Worm (Caenorhabditis elegans) whole organism, early embryonic: Measurements from ENCODE around the gene lpl-1.

ENCODE experiments used
- F13C5.2 ChIP-seq: sonication (generic microtip); optimal IDR thresholded peaks from 2 replicates; lab custom pipeline; 2017; ENCODE audit warnings: mild to moderate bottlenecking, missing genetic modification characterization, inconsistent platforms, missing compliant biosample characterization
- aly-1 ChIP-seq: sonication (generic microtip); optimal IDR thresholded peaks from 2 replicates; lab custom pipeline; 2016; ENCODE audit warnings: missing genetic modification characterization, missing compliant biosample characterization
- ama-1 ChIP-seq: fragments of 150-350 bp; optimal IDR thresholded peaks from 2 replicates; lab custom pipeline; 2014
- ceh-13 ChIP-seq: fragments of 200-800 bp; sonication (Bioruptor generic); optimal IDR thresholded peaks from 2 replicates; lab custom pipeline; 2018; ENCODE audit warnings: mild to moderate bottlenecking, missing genetic modification characterization, missing compliant biosample characterization
- ceh-36 ChIP-seq: sonication (generic microtip); optimal IDR thresholded peaks from 2 replicates; lab custom pipeline; 2016; ENCODE audit warnings: missing genetic modification characterization, inconsistent platforms, missing compliant biosample characterization
- ets-7 ChIP-seq: sonication (generic microtip); optimal IDR thresholded peaks from 2 replicates; lab custom pipeline; 2016; ENCODE audit warnings: missing genotype, missing genetic modification characterization, missing compliant biosample characterization
- flt-1 ChIP-seq: fragments of 200-800 bp; sonication (Bioruptor generic); IDR thresholded peaks from 2 replicates; pipeline ENCODE4 v1.3.6; 2022; ENCODE audit warnings: missing genetic modification characterization, missing compliant biosample characterization
- hmbx-1 ChIP-seq: sonication (generic microtip); optimal IDR thresholded peaks from 2 replicates; lab custom pipeline; 2016; ENCODE audit warnings: mild to moderate bottlenecking, missing genetic modification characterization, missing compliant biosample characterization
- hnd-1 ChIP-seq: sonication (generic microtip); optimal IDR thresholded peaks from 2 replicates; lab custom pipeline; 2016; ENCODE audit warnings: missing genetic modification characterization, missing compliant biosample characterization
- scrt-1 ChIP-seq: fragments of 200-800 bp; sonication (Bioruptor generic); IDR thresholded peaks from 2 replicates; pipeline ENCODE4 v1.3.6; 2022; ENCODE audit warnings: missing genetic modification characterization, missing compliant biosample characterization
- sea-1 ChIP-seq: fragments of 200-800 bp; sonication (Bioruptor generic); conservative IDR thresholded peaks from 2 replicates; pipeline ENCODE4 v1.3.6; 2022; ENCODE audit warnings: missing genetic modification characterization, missing compliant biosample characterization
- tbx-11 ChIP-seq: fragments of 200-800 bp; sonication (Bioruptor generic); IDR thresholded peaks from 2 replicates; pipeline ENCODE4 v1.3.6; 2022; ENCODE audit warnings: missing genetic modification characterization, missing compliant biosample characterization
- tbx-37 ChIP-seq: fragments of 200-800 bp; sonication (Bioruptor generic); conservative IDR thresholded peaks from 2 replicates; pipeline ENCODE4 v1.3.6; 2022; ENCODE audit warnings: missing genetic modification reagents, missing genetic modification characterization, missing compliant biosample characterization
- tra-4 ChIP-seq: sonication (generic microtip); optimal IDR thresholded peaks from 2 replicates; lab custom pipeline; 2017; ENCODE audit warnings: missing genetic modification characterization, missing compliant biosample characterization

DNA sequence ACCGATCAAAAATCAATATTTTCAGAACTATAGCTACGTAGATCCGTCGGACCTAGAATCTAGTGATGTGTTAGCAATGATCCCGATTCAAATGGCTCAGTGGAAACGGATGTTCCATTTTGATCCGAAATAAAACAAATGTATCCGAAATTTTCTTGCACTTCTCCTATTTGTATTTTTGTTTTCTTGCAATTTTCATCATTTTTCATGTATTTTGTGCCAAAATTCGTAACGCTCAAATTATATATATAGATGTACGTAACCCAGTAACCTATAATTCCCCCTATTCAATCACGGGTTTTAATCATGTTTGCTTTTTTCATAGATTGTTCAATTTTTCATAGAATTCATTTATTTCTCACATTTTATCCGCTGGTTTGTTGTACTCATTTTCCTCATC lies 5.1 kb upstream of the lpl-1 start, which contains the start of gene gldi-10:
- no peak for TF ChIP-seq hnd-1 (tag; lab: Kevin White, UChicago)
- TF ChIP-seq ceh-13 (GFP tag; lab: Kevin White, UChicago): no peak
- TF ChIP-seq ets-7 (tag; lab: Kevin White, UChicago): no peak
- TF ChIP-seq sea-1 (GFP tag; lab: Robert Waterston, UW): no peak
- TF ChIP-seq ama-1 (lab: Kevin White, UChicago): no peak
- TF ChIP-seq scrt-1: no peak
- no peak for TF ChIP-seq ceh-36 (tag; lab: Kevin White, UChicago)
- no peak for TF ChIP-seq aly-1 (tag; lab: Kevin White, UChicago)
- TF ChIP-seq tra-4: no peak
- TF ChIP-seq hmbx-1: no peak
- no peak for TF ChIP-seq flt-1 (GFP tag; lab: Robert Waterston, UW)
- TF ChIP-seq F13C5.2 (tag; lab: Kevin White, UChicago): no peak
- TF ChIP-seq tbx-37 (GFP tag; lab: Robert Waterston, UW): no peak
- TF ChIP-seq tbx-11 (GFP tag; lab: Robert Waterston, UW): no peak
